Fruit fly (Drosophila melanogaster) whole organism, embryonic: ENCODE data around the gene betaGlu.

Experiments
- Aef1 ChIP-seq: fragments of 200-800 bp; sonication (Bioruptor generic); IDR thresholded peaks from 3 replicates; pipeline ENCODE4 v1.3.6; 2022; ENCODE audit warnings: missing biosample characterization, missing genetic modification characterization
- Atf6 ChIP-seq: fragments of 200-800 bp; sonication (Bioruptor generic); IDR thresholded peaks from 2 replicates; pipeline ENCODE4 v1.3.6; 2022; ENCODE audit warnings: missing biosample characterization, missing genetic modification characterization
- B-H1 ChIP-seq: fragments of 200-800 bp; sonication (Bioruptor generic); IDR thresholded peaks from 3 replicates; pipeline ENCODE4 v1.3.6; 2022; ENCODE audit warnings: missing biosample characterization, missing genetic modification characterization
- CG11695 ChIP-seq: fragments of 200-800 bp; sonication (Bioruptor generic); IDR thresholded peaks from 3 replicates; pipeline ENCODE4 v1.3.6; 2022; ENCODE audit warnings: missing biosample characterization, missing genetic modification characterization
- CG11696 ChIP-seq: fragments of 200-800 bp; sonication (Bioruptor generic); IDR thresholded peaks from 2 replicates; pipeline ENCODE4 v1.3.6; 2022; ENCODE audit warnings: missing biosample characterization, missing genetic modification characterization
- CG15073 ChIP-seq: fragments of 200-800 bp; sonication (Bioruptor generic); optimal IDR thresholded peaks from 2 replicates; lab custom pipeline; 2016; ENCODE audit warnings: missing biosample characterization, missing genetic modification characterization
- CG1603 ChIP-seq: fragments of 200-800 bp; sonication (Bioruptor generic); optimal IDR thresholded peaks from 2 replicates; lab custom pipeline; 2019; ENCODE audit warnings: missing biosample characterization, mild to moderate bottlenecking, missing genetic modification characterization, moderate library complexity
- CG3847 ChIP-seq: fragments of 200-800 bp; sonication (Bioruptor generic); IDR thresholded peaks from 2 replicates; pipeline ENCODE4 v1.3.6; 2022; ENCODE audit warnings: missing biosample characterization, missing genetic modification characterization
- CG42726 ChIP-seq: fragments of 200-800 bp; sonication (Bioruptor generic); IDR thresholded peaks from 2 replicates; pipeline ENCODE4 v1.3.6; 2022; ENCODE audit warnings: missing biosample characterization, missing genetic modification characterization; ENCODE audit not compliant: partially characterized antibody
- CG6689 ChIP-seq: fragments of 200-800 bp; sonication (Bioruptor generic); IDR thresholded peaks from 2 replicates; pipeline ENCODE4 v1.3.6; 2022; ENCODE audit warnings: missing biosample characterization, missing genetic modification characterization
- CG8388 ChIP-seq: fragments of 200-800 bp; sonication (Bioruptor generic); optimal IDR thresholded peaks from 2 replicates; lab custom pipeline; 2019; ENCODE audit warnings: missing biosample characterization, mild to moderate bottlenecking, missing genetic modification characterization, moderate library complexity
- Dll ChIP-seq: fragments of 200-800 bp; sonication (Bioruptor generic); IDR thresholded peaks from 4 replicates; pipeline ENCODE4 v1.3.6; 2022; ENCODE audit warnings: missing biosample characterization, missing genetic modification characterization; ENCODE audit not compliant: partially characterized antibody
- Ets97D ChIP-seq: fragments of 200-800 bp; sonication (Bioruptor generic); optimal IDR thresholded peaks from 3 replicates; lab custom pipeline; 2016; ENCODE audit warnings: missing biosample characterization, missing genetic modification characterization
- Fer1 ChIP-seq: fragments of 200-800 bp; sonication (Bioruptor generic); optimal IDR thresholded peaks from 2 replicates; lab custom pipeline; 2017; ENCODE audit warnings: missing biosample characterization, mild to moderate bottlenecking, missing genetic modification characterization
- Hmr ChIP-seq: fragments of 200-800 bp; sonication (Bioruptor generic); optimal IDR thresholded peaks from 3 replicates; lab custom pipeline; 2017; ENCODE audit warnings: mild to moderate bottlenecking, missing biosample characterization, missing genetic modification reagents, missing genetic modification characterization
- Hmx ChIP-seq: fragments of 200-800 bp; sonication (Bioruptor generic); optimal IDR thresholded peaks from 2 replicates; lab custom pipeline; 2016; ENCODE audit warnings: missing biosample characterization, missing genetic modification characterization
- NFAT ChIP-seq: fragments of 200-800 bp; sonication (Bioruptor generic); IDR thresholded peaks from 2 replicates; pipeline ENCODE4 v1.3.6; 2022; ENCODE audit warnings: missing biosample characterization, missing genetic modification characterization
- Nf-YA ChIP-seq: fragments of 200-800 bp; sonication (Bioruptor generic); IDR thresholded peaks from 2 replicates; pipeline ENCODE4 v1.3.6; 2022; ENCODE audit warnings: missing biosample characterization, missing genetic modification characterization
- Nf-YC ChIP-seq: fragments of 200-800 bp; optimal IDR thresholded peaks from 3 replicates; lab custom pipeline; 2019; ENCODE audit warnings: missing biosample characterization, mild to moderate bottlenecking, missing genetic modification characterization, moderate library complexity
- Scr ChIP-seq: fragments of 200-800 bp; sonication (Bioruptor generic); IDR thresholded peaks from 2 replicates; pipeline ENCODE4 v1.3.6; 2022; ENCODE audit warnings: missing biosample characterization, missing genetic modification characterization; ENCODE audit not compliant: partially characterized antibody
- Stat92E ChIP-seq, 3 experiments: fragments of >200 bp in 2 of 3; fragments of 200-800 bp in 1 of 3; sonication (Bioruptor generic) in 1 of 3; optimal IDR thresholded peaks; 2 replicates each; lab custom pipeline; 2017 to 2019; ENCODE audit warnings: missing biosample characterization in 3 of 3, missing genetic modification characterization in 3 of 3, mild to moderate bottlenecking in 1 of 3, moderate library complexity in 1 of 3
- TFAM ChIP-seq: fragments of 200-800 bp; sonication (Bioruptor generic); optimal IDR thresholded peaks from 2 replicates; lab custom pipeline; 2017; ENCODE audit warnings: missing biosample characterization, missing genetic modification characterization, inconsistent platforms
- Trl ChIP-seq, 3 experiments: fragments of >200 bp in 2 of 3; fragments of 200-800 bp in 1 of 3; sonication (Bioruptor generic) in 1 of 3; optimal IDR thresholded peaks; 2 replicates in 1 of 3; 3 replicates in 2 of 3; lab custom pipeline; 2016 to 2017; ENCODE audit warnings: missing biosample characterization in 1 of 3, missing genetic modification characterization in 1 of 3
- ara ChIP-seq: fragments of 200-800 bp; sonication (Bioruptor generic); IDR thresholded peaks from 2 replicates; pipeline ENCODE4 v1.3.6; 2022; ENCODE audit warnings: missing biosample characterization, missing genetic modification characterization
- ato ChIP-seq: fragments of 200-800 bp; sonication (Bioruptor generic); IDR thresholded peaks from 2 replicates; pipeline ENCODE4 v1.3.6; 2022; ENCODE audit warnings: missing biosample characterization, missing genetic modification characterization; ENCODE audit not compliant: partially characterized antibody
- bsh ChIP-seq, 2 experiments: fragments of 200-800 bp; sonication (Bioruptor generic); optimal IDR thresholded peaks; 2 replicates each; lab custom pipeline; 2017 to 2018; ENCODE audit warnings: mild to moderate bottlenecking in 2 of 2, missing biosample characterization in 2 of 2, missing genetic modification characterization in 2 of 2, moderate library complexity in 1 of 2
- cwo ChIP-seq: fragments of 200-800 bp; sonication (Bioruptor generic); optimal IDR thresholded peaks from 3 replicates; lab custom pipeline; 2017; ENCODE audit warnings: missing biosample characterization, missing genetic modification characterization, mild to moderate bottlenecking, moderate library complexity, missing genetic modification reagents
- dysf ChIP-seq: fragments of 200-800 bp; sonication (Bioruptor generic); IDR thresholded peaks from 3 replicates; pipeline ENCODE4 v1.3.6; 2022; ENCODE audit warnings: missing biosample characterization, missing genetic modification characterization
- gfzf ChIP-seq: fragments of 200-800 bp; sonication (Bioruptor generic); optimal IDR thresholded peaks from 2 replicates; lab custom pipeline; 2016; ENCODE audit warnings: missing biosample characterization, mild to moderate bottlenecking, missing genetic modification characterization, moderate library complexity
- grau ChIP-seq: fragments of 200-800 bp; optimal IDR thresholded peaks from 3 replicates; lab custom pipeline; 2019; ENCODE audit warnings: missing biosample characterization, mild to moderate bottlenecking, missing genetic modification characterization, moderate library complexity
- otp ChIP-seq: fragments of 200-800 bp; sonication (Bioruptor generic); IDR thresholded peaks from 3 replicates; pipeline ENCODE4, ENCODE4 v1.3.6; 2022; ENCODE audit warnings: missing biosample characterization, missing genetic modification characterization
- p53 ChIP-seq: fragments of 200-800 bp; sonication (Bioruptor generic); optimal IDR thresholded peaks from 2 replicates; lab custom pipeline; 2016; ENCODE audit warnings: missing biosample characterization, missing genetic modification characterization
- pros ChIP-seq: fragments of 200-800 bp; sonication (Bioruptor generic); optimal IDR thresholded peaks from 3 replicates; lab custom pipeline; 2019; ENCODE audit warnings: missing biosample characterization, mild to moderate bottlenecking, missing genetic modification characterization, moderate library complexity
- pzg ChIP-seq: fragments of 200-800 bp; sonication (Bioruptor generic); optimal IDR thresholded peaks from 3 replicates; lab custom pipeline; 2018; ENCODE audit warnings: missing biosample characterization, mild to moderate bottlenecking, missing genetic modification characterization, moderate library complexity
- rib ChIP-seq: fragments of 200-800 bp; sonication (Bioruptor generic); IDR thresholded peaks from 2 replicates; pipeline ENCODE4 v1.3.6; 2022; ENCODE audit warnings: missing biosample characterization, missing genetic modification characterization
- sens-2 ChIP-seq: fragments of 200-800 bp; sonication (Bioruptor generic); IDR thresholded peaks from 2 replicates; pipeline ENCODE4 v1.3.6; 2022; ENCODE audit warnings: missing biosample characterization, missing genetic modification characterization
- sisA ChIP-seq: fragments of 200-800 bp; sonication (Bioruptor generic); IDR thresholded peaks from 2 replicates; pipeline ENCODE4 v1.3.6; 2022; ENCODE audit warnings: missing biosample characterization, missing genetic modification characterization
- sna ChIP-seq: fragments of 200-800 bp; sonication (Bioruptor generic); IDR thresholded peaks from 2 replicates; pipeline ENCODE4 v1.3.6; 2022; ENCODE audit warnings: missing biosample characterization, missing genetic modification characterization; ENCODE audit not compliant: partially characterized antibody
- ssp ChIP-seq: fragments of 200-800 bp; sonication (Bioruptor generic); IDR thresholded peaks from 2 replicates; pipeline ENCODE4 v1.3.6; 2022; ENCODE audit warnings: missing biosample characterization, missing genetic modification characterization
- stc ChIP-seq: fragments of 200-800 bp; sonication (Bioruptor generic); IDR thresholded peaks from 2 replicates; pipeline ENCODE4 v1.3.6; 2022; ENCODE audit warnings: missing biosample characterization, missing genetic modification characterization
- tna ChIP-seq: fragments of 200-800 bp; sonication (Bioruptor generic); IDR thresholded peaks from 2 replicates; pipeline ENCODE4 v1.3.6; 2022; ENCODE audit warnings: missing biosample characterization, missing genetic modification characterization; ENCODE audit not compliant: partially characterized antibody
- unc-4 ChIP-seq: fragments of 200-800 bp; sonication (Bioruptor generic); IDR thresholded peaks from 2 replicates; pipeline ENCODE4 v1.3.6; 2022; ENCODE audit warnings: missing biosample characterization, missing genetic modification characterization; ENCODE audit not compliant: partially characterized antibody
- vvl ChIP-seq: fragments of 200-800 bp; sonication (Bioruptor generic); IDR thresholded peaks from 2 replicates; pipeline ENCODE4 v1.3.6; 2022; ENCODE audit warnings: missing biosample characterization, missing genetic modification characterization
- z ChIP-seq: fragments of 200-800 bp; sonication (Bioruptor generic); IDR thresholded peaks from 3 replicates; pipeline ENCODE4 v1.3.6; 2022; ENCODE audit warnings: missing biosample characterization, missing genetic modification characterization

Gene betaGlu

dm6 chr3R:31725486-31726227 is 46.0 kb downstream of the betaGlu start (continued):
- TF ChIP-seq gfzf (GFP tag; lab: Kevin White, UChicago) (no peak), sens-2 (GFP tag; lab: Robert Waterston, UW) (0 out of 2 replicates have a peak, but pooled peaks have one; percentile 33), rib (GFP tag; lab: Robert Waterston, UW) (peak; percentile 37; the same call in 1 of the 2 replicates), Trl (optimal IDR thresholded peaks at IDR 0.05; lab: Kevin White, UChicago) (peak; percentile 36 to 73), Trl (GFP tag; optimal IDR thresholded peaks at IDR 0.05; lab: Kevin White, UChicago) (no peak), pzg (GFP tag; lab: Kevin White, UChicago) (no peak), sisA (GFP tag; lab: Robert Waterston, UW) (no peak), ssp (GFP tag; lab: Robert Waterston, UW) (no peak), Aef1 (GFP tag; lab: Robert Waterston, UW) (no peak), p53 (GFP tag; lab: Kevin White, UChicago) (no peak), Hmx (GFP tag; lab: Kevin White, UChicago) (no peak), CG3847 (GFP tag; lab: Robert Waterston, UW) (no peak), otp (peak; percentile 16; the same call in 2 of the 3 replicates), TFAM (GFP tag; lab: Kevin White, UChicago) (no peak), CG8388 (GFP tag; lab: Kevin White, UChicago) (no peak)

- TF ChIP-seq CG11696 (GFP tag; lab: Robert Waterston, UW) (peak; percentile 80), bsh (GFP tag; optimal IDR thresholded peaks at IDR 0.05; lab: Kevin White, UChicago) (peak in 1 of 2 experiments; percentile 37), Ets97D (GFP tag; lab: Kevin White, UChicago) (no peak), Hmr (GFP tag; lab: Kevin White, UChicago) (peak; percentile 13), Scr (GFP tag; lab: Robert Waterston, UW) (0 out of 2 replicates have a peak, but pooled peaks have one; percentile 36), vvl (GFP tag; lab: Robert Waterston, UW) (peak; percentile 66; the same call in 1 of the 2 replicates), Dll (GFP tag; lab: Robert Waterston, UW) (0 out of 4 replicates have a peak, but pooled peaks have one; percentile 17), CG42726 (GFP tag; lab: Robert Waterston, UW) (peak; percentile 43), z (GFP tag; lab: Robert Waterston, UW) (peak; percentile 52; the same call in 1 of the 3 replicates), Nf-YA (GFP tag; lab: Robert Waterston, UW) (0 out of 2 replicates have a peak, but pooled peaks have one; percentile 9), unc-4 (GFP tag; lab: Robert Waterston, UW) (0 out of 2 replicates have a peak, but pooled peaks have one; percentile 16), NFAT (peak; percentile 70), cwo (GFP tag; lab: Kevin White, UChicago) (no peak), ato (0 out of 2 replicates have a peak, but pooled peaks have one; percentile 18), tna (0 out of 2 replicates have a peak, but pooled peaks have one; percentile 11), ara (peak; percentile 53; the same call in 1 of the 2 replicates), B-H1 (GFP tag; lab: Robert Waterston, UW) (no peak; the same call in 2 of the 3 replicates), pros (GFP tag; lab: Kevin White, UChicago) (peak; percentile 85), Atf6 (GFP tag; lab: Robert Waterston, UW) (0 out of 2 replicates have a peak, but pooled peaks have one; percentile 11), sna (GFP tag; lab: Robert Waterston, UW) (peak; percentile 65), grau (tag; lab: Kevin White, UChicago) (no peak), CG6689 (GFP tag; lab: Robert Waterston, UW) (peak; percentile 23; the same call in 1 of the 2 replicates), CG11695 (GFP tag; lab: Robert Waterston, UW) (0 out of 3 replicates have a peak, but pooled peaks have one; percentile 37), gfzf (GFP tag; lab: Kevin White, UChicago) (no peak), Fer1 (peak; percentile 26), Stat92E (GFP tag; optimal IDR thresholded peaks at IDR 0.05; lab: Kevin White, UChicago) (peak in 1 of 3 experiments; percentile 29), dysf (GFP tag; lab: Robert Waterston, UW) (0 out of 3 replicates have a peak, but pooled peaks have one; percentile 23), Nf-YC (no peak), CG15073 (GFP tag; lab: Kevin White, UChicago) (no peak), CG1603 (tag; lab: Kevin White, UChicago) (peak; percentile 15), stc (peak; percentile 9; the same call in 1 of the 2 replicates)
Measured at dm6 chr3R:31724580-31725320, 46.9 kb downstream of the betaGlu start.
